Fruit fly (Drosophila melanogaster) whole organism, embryonic: ENCODE measurements around the gene Ubc6.

Experiments
- Bdp1 ChIP-seq: fragments of 200-800 bp; sonication (Bioruptor generic); optimal IDR thresholded peaks from 3 replicates; lab custom pipeline; 2016; ENCODE audit warnings: missing biosample characterization, missing genetic modification characterization
- Bteb2 ChIP-seq: fragments of 200-800 bp; sonication (Bioruptor generic); optimal IDR thresholded peaks from 2 replicates; lab custom pipeline; 2016; ENCODE audit warnings: missing biosample characterization, missing genetic modification characterization
- CG12769 ChIP-seq: fragments of 200-800 bp; sonication (Bioruptor generic); optimal IDR thresholded peaks from 2 replicates; lab custom pipeline; 2019; ENCODE audit warnings: missing biosample characterization, mild to moderate bottlenecking, missing genetic modification characterization, moderate library complexity
- CG13296 ChIP-seq: fragments of 200-800 bp; sonication (Bioruptor generic); optimal IDR thresholded peaks from 3 replicates; lab custom pipeline; 2018; ENCODE audit warnings: missing biosample characterization, mild to moderate bottlenecking, missing genetic modification characterization
- CG13894 ChIP-seq: fragments of 200-800 bp; sonication (Bioruptor generic); optimal IDR thresholded peaks from 3 replicates; lab custom pipeline; 2018; ENCODE audit warnings: missing biosample characterization, mild to moderate bottlenecking, missing genetic modification characterization, moderate library complexity
- CG14710 ChIP-seq: fragments of 200-800 bp; sonication (Bioruptor generic); optimal IDR thresholded peaks from 3 replicates; lab custom pipeline; 2019; ENCODE audit warnings: missing biosample characterization, mild to moderate bottlenecking, missing genetic modification characterization, moderate library complexity
- CG17568 ChIP-seq: fragments of 200-800 bp; sonication (Bioruptor generic); optimal IDR thresholded peaks from 2 replicates; lab custom pipeline; 2018; ENCODE audit warnings: missing biosample characterization, mild to moderate bottlenecking, missing genetic modification characterization, moderate library complexity
- CG2116 ChIP-seq: fragments of 200-800 bp; sonication (Bioruptor generic); optimal IDR thresholded peaks from 3 replicates; lab custom pipeline; 2018; ENCODE audit warnings: missing biosample characterization, mild to moderate bottlenecking, missing genetic modification characterization
- CG2199 ChIP-seq: fragments of 200-800 bp; sonication (Bioruptor generic); IDR thresholded peaks from 3 replicates; pipeline ENCODE4 v1.3.6; 2022; ENCODE audit warnings: missing biosample characterization, missing genetic modification characterization
- CG31224 ChIP-seq: fragments of 200-800 bp; sonication (Bioruptor generic); IDR thresholded peaks from 2 replicates; pipeline ENCODE4 v1.3.6; 2022; ENCODE audit warnings: missing biosample characterization, missing genetic modification characterization
- CG4328 ChIP-seq: fragments of 200-800 bp; sonication (Bioruptor generic); optimal IDR thresholded peaks from 3 replicates; lab custom pipeline; 2017; ENCODE audit warnings: missing biosample characterization, missing genetic modification reagents, missing genetic modification characterization
- CG4424 ChIP-seq: fragments of 200-800 bp; sonication (Bioruptor generic); optimal IDR thresholded peaks from 3 replicates; lab custom pipeline; 2016; ENCODE audit warnings: missing biosample characterization, missing genetic modification characterization
- CG4854 ChIP-seq: fragments of 200-800 bp; sonication (Bioruptor generic); optimal IDR thresholded peaks from 2 replicates; lab custom pipeline; 2016; ENCODE audit warnings: missing biosample characterization, missing genetic modification characterization, inconsistent platforms
- CG6813 ChIP-seq: fragments of 200-800 bp; sonication (Bioruptor generic); optimal IDR thresholded peaks from 2 replicates; lab custom pipeline; 2017; ENCODE audit warnings: missing biosample characterization, missing genetic modification characterization, mild to moderate bottlenecking, moderate library complexity, missing genetic modification reagents
- CG8478 ChIP-seq: fragments of >200 bp; optimal IDR thresholded peaks from 2 replicates; lab custom pipeline; 2018
- CG9817 ChIP-seq: fragments of 200-800 bp; sonication (Bioruptor generic); optimal IDR thresholded peaks from 2 replicates; lab custom pipeline; 2018; ENCODE audit warnings: missing biosample characterization, mild to moderate bottlenecking, missing genetic modification characterization, moderate library complexity
- CoRest ChIP-seq: fragments of 200-800 bp; sonication (Bioruptor generic); optimal IDR thresholded peaks from 3 replicates; lab custom pipeline; 2018; ENCODE audit warnings: missing biosample characterization, mild to moderate bottlenecking, missing genetic modification characterization, moderate library complexity
- D19B ChIP-seq: fragments of 200-800 bp; sonication (Bioruptor generic); optimal IDR thresholded peaks from 2 replicates; lab custom pipeline; 2017; ENCODE audit warnings: missing biosample characterization, mild to moderate bottlenecking, missing genetic modification characterization
- Deaf1 ChIP-seq: fragments of 200-800 bp; optimal IDR thresholded peaks from 3 replicates; lab custom pipeline; 2019; ENCODE audit warnings: missing biosample characterization, mild to moderate bottlenecking, missing genetic modification characterization, moderate library complexity
- Drgx ChIP-seq: fragments of 200-800 bp; sonication (Bioruptor generic); IDR thresholded peaks from 2 replicates; pipeline ENCODE4 v1.3.6; 2022; ENCODE audit warnings: missing biosample characterization, missing genetic modification characterization
- Fer3 ChIP-seq: fragments of 200-800 bp; sonication (Bioruptor generic); optimal IDR thresholded peaks from 2 replicates; lab custom pipeline; 2018; ENCODE audit warnings: missing biosample characterization, mild to moderate bottlenecking, missing genetic modification characterization, moderate library complexity
- GATAe ChIP-seq: fragments of 200-800 bp; sonication (Bioruptor generic); conservative IDR thresholded peaks from 2 replicates; pipeline ENCODE4 v1.3.6; 2022; ENCODE audit warnings: missing biosample characterization, missing genetic modification characterization
- HHEX ChIP-seq: fragments of 200-800 bp; sonication (Bioruptor generic); optimal IDR thresholded peaks from 3 replicates; lab custom pipeline; 2017; ENCODE audit warnings: missing biosample characterization, mild to moderate bottlenecking, missing genetic modification characterization, missing genetic modification reagents
- HLH3B ChIP-seq: fragments of 200-800 bp; sonication (Bioruptor generic); IDR thresholded peaks from 2 replicates; pipeline ENCODE4 v1.3.6; 2022; ENCODE audit warnings: missing biosample characterization, missing genetic modification characterization
- Hr3 ChIP-seq: fragments of 200-800 bp; sonication (Bioruptor generic); optimal IDR thresholded peaks from 3 replicates; lab custom pipeline; 2016; ENCODE audit warnings: missing biosample characterization, missing genetic modification characterization
- Hr51 ChIP-seq, 2 experiments: fragments of 200-800 bp; sonication (Bioruptor generic); optimal IDR thresholded peaks; 2 replicates in 1 of 2; 3 replicates in 1 of 2; lab custom pipeline; 2016 to 2018; ENCODE audit warnings: missing biosample characterization in 2 of 2, missing genetic modification characterization in 2 of 2, mild to moderate bottlenecking in 1 of 2, moderate library complexity in 1 of 2
- Mes4 ChIP-seq: fragments of 200-800 bp; sonication (Bioruptor generic); optimal IDR thresholded peaks from 2 replicates; lab custom pipeline; 2016; ENCODE audit warnings: missing biosample characterization, missing genetic modification characterization
- Oli ChIP-seq: fragments of 200-800 bp; sonication (Bioruptor generic); optimal IDR thresholded peaks from 2 replicates; lab custom pipeline; 2018; ENCODE audit warnings: missing biosample characterization, mild to moderate bottlenecking, missing genetic modification characterization, moderate library complexity
- Scr ChIP-seq: fragments of 200-800 bp; sonication (Bioruptor generic); IDR thresholded peaks from 2 replicates; pipeline ENCODE4 v1.3.6; 2022; ENCODE audit warnings: missing biosample characterization, missing genetic modification characterization; ENCODE audit not compliant: partially characterized antibody
- Spps ChIP-seq: fragments of 200-800 bp; sonication (Bioruptor generic); optimal IDR thresholded peaks from 2 replicates; lab custom pipeline; 2018; ENCODE audit warnings: missing biosample characterization, mild to moderate bottlenecking, missing genetic modification characterization
- Sry-β ChIP-seq: fragments of 200-800 bp; sonication (Bioruptor generic); optimal IDR thresholded peaks from 2 replicates; lab custom pipeline; 2018; ENCODE audit warnings: missing biosample characterization, mild to moderate bottlenecking, missing genetic modification characterization, moderate library complexity
- amos ChIP-seq: fragments of 200-800 bp; sonication (Bioruptor generic); IDR thresholded peaks from 2 replicates; pipeline ENCODE4 v1.3.6; 2022; ENCODE audit warnings: missing biosample characterization, missing genetic modification characterization; ENCODE audit not compliant: partially characterized antibody
- ash1 ChIP-seq: fragments of 200-800 bp; sonication (Bioruptor generic); optimal IDR thresholded peaks from 2 replicates; lab custom pipeline; 2018; ENCODE audit warnings: missing biosample characterization, mild to moderate bottlenecking, missing genetic modification characterization
- bcd ChIP-seq: fragments of 200-800 bp; sonication (Bioruptor generic); optimal IDR thresholded peaks from 2 replicates; lab custom pipeline; 2017; ENCODE audit warnings: missing biosample characterization, mild to moderate bottlenecking, missing genetic modification characterization
- fd102C ChIP-seq: fragments of 200-800 bp; sonication (Bioruptor generic); optimal IDR thresholded peaks from 2 replicates; lab custom pipeline; 2018; ENCODE audit warnings: missing biosample characterization, mild to moderate bottlenecking, missing genetic modification characterization, moderate library complexity
- gro ChIP-seq: fragments of 200-800 bp; sonication (Bioruptor generic); optimal IDR thresholded peaks from 2 replicates; lab custom pipeline; 2016; ENCODE audit warnings: missing biosample characterization, missing genetic modification characterization
- her ChIP-seq: fragments of 200-800 bp; sonication (Bioruptor generic); optimal IDR thresholded peaks from 2 replicates; lab custom pipeline; 2016; ENCODE audit warnings: missing biosample characterization, missing genetic modification characterization
- kah ChIP-seq: fragments of 200-800 bp; sonication (Bioruptor generic); optimal IDR thresholded peaks from 2 replicates; lab custom pipeline; 2018; ENCODE audit warnings: missing biosample characterization, mild to moderate bottlenecking, missing genetic modification characterization
- lmd ChIP-seq: fragments of 200-800 bp; sonication (Bioruptor generic); IDR thresholded peaks from 2 replicates; pipeline ENCODE4 v1.3.6; 2022; ENCODE audit warnings: missing biosample characterization, missing genetic modification characterization
- lola ChIP-seq, 3 experiments: fragments of >200 bp in 2 of 3; fragments of 200-800 bp in 1 of 3; sonication (Bioruptor generic) in 1 of 3; optimal IDR thresholded peaks; 2 replicates each; lab custom pipeline; 2017 to 2019; ENCODE audit warnings: missing biosample characterization in 3 of 3, missing genetic modification characterization in 3 of 3, mild to moderate bottlenecking in 1 of 3, moderate library complexity in 1 of 3
- mirr ChIP-seq: fragments of 200-800 bp; sonication (Bioruptor generic); optimal IDR thresholded peaks from 3 replicates; lab custom pipeline; 2018; ENCODE audit warnings: missing biosample characterization, mild to moderate bottlenecking, missing genetic modification characterization
- oc ChIP-seq: fragments of 200-800 bp; sonication (Bioruptor generic); optimal IDR thresholded peaks from 2 replicates; lab custom pipeline; 2018; ENCODE audit warnings: missing biosample characterization, mild to moderate bottlenecking, missing genetic modification characterization, moderate library complexity
- prd ChIP-seq, 3 experiments: fragments of >200 bp in 2 of 3; fragments of 200-800 bp in 1 of 3; sonication (Bioruptor generic) in 1 of 3; optimal IDR thresholded peaks in 2 of 3; IDR thresholded peaks in 1 of 3; 2 replicates in 2 of 3; 3 replicates in 1 of 3; pipeline versions ENCODE4 v1.3.6 to Lab custom; 2017 to 2022; ENCODE audit warnings: missing biosample characterization in 1 of 3, missing genetic modification characterization in 1 of 3
- pzg ChIP-seq: fragments of 200-800 bp; sonication (Bioruptor generic); optimal IDR thresholded peaks from 3 replicates; lab custom pipeline; 2018; ENCODE audit warnings: missing biosample characterization, mild to moderate bottlenecking, missing genetic modification characterization, moderate library complexity
- shn ChIP-seq: fragments of 200-800 bp; sonication (Bioruptor generic); optimal IDR thresholded peaks from 3 replicates; lab custom pipeline; 2016; ENCODE audit warnings: missing biosample characterization, missing genetic modification characterization
- sim ChIP-seq: fragments of 200-800 bp; sonication (Bioruptor generic); IDR thresholded peaks from 2 replicates; pipeline ENCODE4 v1.3.6; 2022; ENCODE audit warnings: missing biosample characterization, missing genetic modification characterization
- tap ChIP-seq: fragments of 200-800 bp; optimal IDR thresholded peaks from 3 replicates; lab custom pipeline; 2019; ENCODE audit warnings: missing biosample characterization, mild to moderate bottlenecking, missing genetic modification characterization, moderate library complexity
- tx ChIP-seq: fragments of 200-800 bp; sonication (Bioruptor generic); optimal IDR thresholded peaks from 2 replicates; lab custom pipeline; 2016; ENCODE audit warnings: missing biosample characterization, missing genetic modification characterization
- zen ChIP-seq: fragments of 200-800 bp; sonication (Bioruptor generic); optimal IDR thresholded peaks from 3 replicates; lab custom pipeline; 2018; ENCODE audit warnings: missing biosample characterization, mild to moderate bottlenecking, missing genetic modification characterization, moderate library complexity

Ubc6 gene

DNA sequence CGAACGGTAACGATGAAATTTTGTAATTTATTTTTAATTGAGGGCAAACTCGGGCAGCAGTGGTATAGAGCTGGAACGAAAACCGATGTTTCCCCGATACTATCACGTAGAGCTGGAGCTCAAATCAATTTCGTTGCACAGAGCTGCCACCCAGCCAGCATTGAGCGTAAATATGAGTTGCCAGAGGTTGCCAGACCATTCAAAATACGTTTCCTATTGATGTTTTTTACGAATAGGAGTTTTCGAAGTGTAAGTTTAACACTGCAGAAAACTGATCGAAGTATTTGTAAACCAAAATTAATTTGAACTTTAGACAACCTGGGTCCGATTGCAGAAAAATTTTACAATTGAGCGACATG lies at the start of gene Ubc6 (continued):
- peak; percentile 42 for TF ChIP-seq HHEX (GFP tag; lab: Kevin White, UChicago)
- peak; percentile 62 for TF ChIP-seq CG4424
- TF ChIP-seq tx (GFP tag; lab: Kevin White, UChicago) = peak; percentile 71
- peak; percentile 31 for TF ChIP-seq Deaf1 (tag; lab: Kevin White, UChicago)
- no peak for TF ChIP-seq lmd (GFP tag; lab: Robert Waterston, UW)
- TF ChIP-seq CG31224 (GFP tag; lab: Robert Waterston, UW) = no peak
- no peak for TF ChIP-seq tap
- no peak for TF ChIP-seq kah
- peak; percentile 53 for TF ChIP-seq CG4328
- no peak for TF ChIP-seq HLH3B (GFP tag; lab: Robert Waterston, UW)
- no peak for TF ChIP-seq CG2199 (GFP tag; lab: Robert Waterston, UW)
- no peak for TF ChIP-seq D19B (GFP tag; lab: Kevin White, UChicago)
- TF ChIP-seq sim = no peak
- no peak for TF ChIP-seq Scr (GFP tag; lab: Robert Waterston, UW)
- TF ChIP-seq Bdp1 (GFP tag; lab: Kevin White, UChicago) = peak; percentile 65
- TF ChIP-seq her (GFP tag; lab: Kevin White, UChicago) = peak; percentile 100
- TF ChIP-seq amos (GFP tag; lab: Robert Waterston, UW) = no peak

DNA sequence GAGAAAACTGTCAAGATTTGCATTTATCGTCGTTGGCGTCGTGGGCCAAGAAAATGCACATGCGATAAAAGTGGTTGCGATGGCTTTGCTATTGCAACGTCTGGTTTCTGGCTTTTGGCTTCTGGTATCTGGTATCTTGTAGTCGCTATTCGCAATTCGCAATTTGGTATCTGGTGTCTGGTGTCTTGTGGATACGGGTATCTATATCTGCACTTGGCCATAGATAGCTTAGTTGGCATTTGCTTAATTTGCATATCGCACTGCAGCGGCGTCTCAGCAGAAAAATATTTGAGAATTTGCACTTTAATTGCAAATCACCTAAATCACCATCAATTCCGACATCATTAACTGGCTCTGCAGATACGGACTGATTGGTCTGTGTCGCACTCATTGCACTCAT lies 48.2 kb upstream of the Ubc6 start:
- TF ChIP-seq lola (GFP tag; optimal IDR thresholded peaks at IDR 0.05; lab: Kevin White, UChicago) (no peak), zen (no peak), sim (no peak), CG17568 (no peak), CG14710 (tag; lab: Kevin White, UChicago) (no peak), Bteb2 (GFP tag; lab: Kevin White, UChicago) (no peak), bcd (GFP tag; lab: Kevin White, UChicago) (no peak), Drgx (GFP tag; lab: Robert Waterston, UW) (no peak), D19B (GFP tag; lab: Kevin White, UChicago) (no peak), CG8478 (no peak)

DNA sequence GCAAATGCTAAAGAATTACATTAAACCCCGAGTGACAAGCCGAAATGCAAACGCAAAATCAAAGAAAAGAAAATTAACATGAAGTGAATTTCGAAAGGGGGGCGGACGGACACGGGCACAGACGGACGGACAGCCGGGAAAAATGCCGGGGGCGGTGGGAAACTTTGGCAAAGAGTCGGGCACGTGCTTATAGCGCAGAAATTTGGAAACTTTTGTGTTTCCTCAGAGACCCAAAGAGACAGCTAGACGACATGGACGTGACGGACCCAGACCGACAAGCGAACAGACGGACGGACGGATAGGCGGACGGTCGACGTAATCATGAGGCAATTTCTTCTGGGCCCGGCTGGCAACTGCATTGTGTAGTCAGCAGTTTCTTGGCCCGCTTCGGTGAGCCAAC lies 46.3 kb upstream of the Ubc6 start:
- TF ChIP-seq shn (GFP tag; lab: Kevin White, UChicago) = no peak
- no peak for TF ChIP-seq CG4854 (GFP tag; lab: Kevin White, UChicago)
- TF ChIP-seq GATAe (GFP tag; lab: Robert Waterston, UW) = no peak
- TF ChIP-seq CG12769 (tag; lab: Kevin White, UChicago) = peak; percentile 68
- no peak for TF ChIP-seq Fer3 (tag; lab: Kevin White, UChicago)
- no peak for TF ChIP-seq fd102C
- no peak for TF ChIP-seq prd (optimal IDR thresholded peaks at IDR 0.05; lab: Kevin White, UChicago)
- TF ChIP-seq prd (GFP tag; IDR thresholded peaks at IDR 0.05; lab: Robert Waterston, UW) = no peak
- TF ChIP-seq CG13894 (tag; lab: Kevin White, UChicago) = peak; percentile 53
- no peak for TF ChIP-seq Hr3 (GFP tag; lab: Kevin White, UChicago)
- no peak for TF ChIP-seq ash1 (GFP tag; lab: Kevin White, UChicago)
- TF ChIP-seq CG2116 (GFP tag; lab: Kevin White, UChicago) = no peak
- no peak for TF ChIP-seq mirr (GFP tag; lab: Kevin White, UChicago)
- no peak for TF ChIP-seq CG6813
- no peak for TF ChIP-seq Sry-β (GFP tag; lab: Kevin White, UChicago)
- TF ChIP-seq pzg (GFP tag; lab: Kevin White, UChicago) = no peak
- TF ChIP-seq Oli = no peak
- TF ChIP-seq CG9817 (tag; lab: Kevin White, UChicago) = no peak
- peak; percentile 9 for TF ChIP-seq oc (tag; lab: Kevin White, UChicago)
- TF ChIP-seq Hr51 (GFP tag; optimal IDR thresholded peaks at IDR 0.05; lab: Kevin White, UChicago) = no peak
- TF ChIP-seq gro (GFP tag; lab: Kevin White, UChicago) = no peak
- no peak for TF ChIP-seq CG13296 (GFP tag; lab: Kevin White, UChicago)
- no peak for TF ChIP-seq Spps (tag; lab: Kevin White, UChicago)
- TF ChIP-seq Mes4 (GFP tag; lab: Kevin White, UChicago) = no peak
- no peak for TF ChIP-seq CoRest
